Fruit fly (Drosophila melanogaster): ENCODE measurements around the gene heca.

Gene heca

dm6 chr3R:30297652-30298051 lies 19.9 kb downstream of the heca start (continued):
- TF ChIP-seq Hr4 (GFP tag; optimal IDR thresholded peaks at IDR 0.05) (no peak), net (GFP tag; optimal IDR thresholded peaks at IDR 0.05) (no peak)

dm6 chr3R:30303351-30303750 lies 25.6 kb downstream of the heca start:
- no peak for TF ChIP-seq CG9139 (GFP tag; optimal IDR thresholded peaks at IDR 0.05)
- no peak for TF ChIP-seq Ets96B (tag; optimal IDR thresholded peaks at IDR 0.05)
- peak; percentile 15 for TF ChIP-seq Hr4 (GFP tag; optimal IDR thresholded peaks at IDR 0.05)
- peak; percentile 51 for TF ChIP-seq Eip78C (GFP tag)
- peak; percentile 89 for TF ChIP-seq svp (GFP tag)
- no peak for TF ChIP-seq pdm3 (GFP tag; optimal IDR thresholded peaks at IDR 0.05)
- no peak for TF ChIP-seq CG7368 (GFP tag; optimal IDR thresholded peaks at IDR 0.05)
- TF ChIP-seq CG32006 (GFP tag; optimal IDR thresholded peaks at IDR 0.05): peak; percentile 15
- TF ChIP-seq acj6 (GFP tag; optimal IDR thresholded peaks at IDR 0.05): no peak
- no peak for TF ChIP-seq CG11294 (GFP tag; IDR thresholded peaks at IDR 0.05)
- no peak for TF ChIP-seq CG3032 (tag; optimal IDR thresholded peaks at IDR 0.05)
- no peak for TF ChIP-seq CG16779 (tag; optimal IDR thresholded peaks at IDR 0.05)
- no peak for TF ChIP-seq vri (GFP tag; optimal IDR thresholded peaks at IDR 0.05)
- TF ChIP-seq salr (GFP tag; optimal IDR thresholded peaks at IDR 0.05): no peak

dm6 chr3R:30304884-30305529 lies 27.3 kb downstream of the heca start:
- 0 out of 2 replicates have a peak, but pooled peaks have one; percentile 20 for TF ChIP-seq CG15336 (GFP tag; IDR thresholded peaks at IDR 0.05)
- TF ChIP-seq svp (GFP tag): no peak
- peak; percentile 48 for TF ChIP-seq Eip78C (GFP tag)
- peak; percentile 12 for TF ChIP-seq CG32006 (GFP tag; optimal IDR thresholded peaks at IDR 0.05)
- TF ChIP-seq CG9139 (GFP tag; optimal IDR thresholded peaks at IDR 0.05): no peak
- no peak for TF ChIP-seq Hr39 (GFP tag; optimal IDR thresholded peaks at IDR 0.05)
- TF ChIP-seq eg (GFP tag; IDR thresholded peaks at IDR 0.05): no peak
- no peak for TF ChIP-seq CG31627 (GFP tag; optimal IDR thresholded peaks at IDR 0.05)
- no peak for TF ChIP-seq CG3032 (tag; optimal IDR thresholded peaks at IDR 0.05)
- TF ChIP-seq Sox15 (GFP tag; optimal IDR thresholded peaks at IDR 0.05): no peak
- no peak for TF ChIP-seq CG6854 (GFP tag; optimal IDR thresholded peaks at IDR 0.05)
- TF ChIP-seq CG34406 (GFP tag; optimal IDR thresholded peaks at IDR 0.05): no peak

dm6 chr3R:30306505-30307134 lies 28.9 kb downstream of the heca start, which contains the start of gene CG34300:
CG34300 (minus strand) TSS chr3R:30306640.
- TF ChIP-seq Blimp-1 (GFP tag; optimal IDR thresholded peaks at IDR 0.05): no peak
- TF ChIP-seq CG3032 (tag; optimal IDR thresholded peaks at IDR 0.05): no peak
- no peak for TF ChIP-seq lz (GFP tag; optimal IDR thresholded peaks at IDR 0.05)
- TF ChIP-seq CG31627 (GFP tag; optimal IDR thresholded peaks at IDR 0.05): no peak
- no peak for TF ChIP-seq salr (GFP tag; optimal IDR thresholded peaks at IDR 0.05)
- no peak for TF ChIP-seq CG10631 (GFP tag; optimal IDR thresholded peaks at IDR 0.05)
- no peak for TF ChIP-seq acj6 (GFP tag; optimal IDR thresholded peaks at IDR 0.05)

dm6 chr3R:30307881-30308482 lies 30.2 kb downstream of the heca start:
- TF ChIP-seq CG8119 (GFP tag; IDR thresholded peaks at IDR 0.05): no peak
- TF ChIP-seq fkh (GFP tag; optimal IDR thresholded peaks at IDR 0.05): peak; percentile 14
- TF ChIP-seq svp (GFP tag): peak; percentile 63
- TF ChIP-seq fd85E (GFP tag; optimal IDR thresholded peaks at IDR 0.05): no peak
- no peak for TF ChIP-seq CG11762 (GFP tag; optimal IDR thresholded peaks at IDR 0.05; ENCODE audit: insufficient read depth)
- TF ChIP-seq CG6808 (GFP tag; optimal IDR thresholded peaks at IDR 0.05): no peak
- TF ChIP-seq pdm3 (GFP tag; optimal IDR thresholded peaks at IDR 0.05): no peak
- TF ChIP-seq vri (GFP tag; optimal IDR thresholded peaks at IDR 0.05): peak; percentile 94
- no peak for TF ChIP-seq Sox102F (GFP tag; optimal IDR thresholded peaks at IDR 0.05)
- no peak for TF ChIP-seq Eip78C (GFP tag)
- TF ChIP-seq Ets96B (tag; optimal IDR thresholded peaks at IDR 0.05): no peak
- no peak for TF ChIP-seq CG10631 (GFP tag; optimal IDR thresholded peaks at IDR 0.05)

All from whole organism, prepupa.